Worm (Caenorhabditis elegans): ENCODE measurements around the gene F17H10.1.

The F17H10.1 gene

ce11 chrX:13155730-13156129, 50.7 kb downstream of the F17H10.1 start:
- TF ChIP-seq F13C5.2 (tag; optimal IDR thresholded peaks at IDR 0.05): no peak

ce11 chrX:13157112-13157768, 52.2 kb downstream of the F17H10.1 start:
- TF ChIP-seq ama-1 (optimal IDR thresholded peaks at IDR 0.05) (no peak), hmbx-1 (tag; optimal IDR thresholded peaks at IDR 0.05) (no peak), sea-1 (GFP tag; conservative IDR thresholded peaks at IDR 0.05) (no peak), aly-1 (tag; optimal IDR thresholded peaks at IDR 0.05) (no peak), ceh-13 (GFP tag; optimal IDR thresholded peaks at IDR 0.05) (no peak), scrt-1 (GFP tag; IDR thresholded peaks at IDR 0.05) (no peak), B0310.2 (tag; optimal IDR thresholded peaks at IDR 0.05) (no peak), flt-1 (GFP tag; IDR thresholded peaks at IDR 0.05) (no peak), tra-4 (tag; optimal IDR thresholded peaks at IDR 0.05) (no peak), ceh-36 (tag; optimal IDR thresholded peaks at IDR 0.05) (no peak), hmg-4 (GFP tag; optimal IDR thresholded peaks at IDR 0.05) (no peak), ets-7 (tag; optimal IDR thresholded peaks at IDR 0.05) (no peak)

Measured in whole organism, early embryonic.